Fruit fly (Drosophila melanogaster): Measurements from ENCODE around the gene CG10077.
A peak's percentile ranks its signal among the peaks of the same experiment; 100 is the strongest.

CG10077 gene

DNA sequence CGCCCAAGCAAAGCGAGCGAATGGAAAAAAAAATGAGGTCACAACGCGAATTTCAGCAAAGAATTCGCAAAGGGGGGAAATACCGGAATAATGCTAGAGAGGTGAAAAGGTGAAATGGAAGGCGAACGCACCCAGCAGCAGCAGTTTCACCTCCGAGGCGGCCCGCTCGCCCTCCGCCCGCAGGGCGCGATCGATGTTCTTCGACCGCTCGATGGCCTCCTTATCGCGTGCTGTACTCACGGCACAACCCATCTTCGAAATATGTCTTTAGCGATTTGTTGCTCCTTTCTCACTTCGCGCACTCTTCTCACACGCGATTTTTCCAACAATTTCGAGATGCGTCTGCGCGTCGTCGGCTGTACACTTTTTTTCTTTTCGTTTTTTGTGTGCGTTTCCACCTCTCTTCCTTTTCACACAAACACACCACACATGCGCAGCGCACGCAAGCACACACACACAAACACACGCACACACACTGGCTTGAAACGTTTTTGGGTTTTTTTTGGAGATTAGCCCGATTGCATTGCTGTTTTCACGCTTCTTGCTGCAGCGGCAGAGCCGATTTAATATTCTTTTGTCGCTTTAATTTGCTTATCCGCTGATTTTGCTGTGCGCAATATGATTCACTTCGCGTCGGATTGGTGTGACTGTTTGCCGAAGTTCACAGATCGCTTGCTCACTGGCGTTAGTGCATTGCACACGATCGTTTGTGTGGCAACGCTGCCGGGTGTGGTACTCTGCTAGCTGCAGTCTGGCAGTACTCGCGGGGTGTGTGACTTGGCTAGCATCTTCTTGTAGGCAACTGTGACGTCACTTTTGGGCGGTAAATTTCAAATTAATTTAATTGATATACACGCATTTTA lies 23.9 kb upstream of the CG10077 start, which contains the start of gene Galphai (continued):
- TF ChIP-seq lmd (GFP tag; IDR thresholded peaks at IDR 0.05) (peak; percentile 30; the same call in 1 of the 2 replicates), CG9609 (GFP tag; optimal IDR thresholded peaks at IDR 0.05) (peak; percentile 21), pb (GFP tag; optimal IDR thresholded peaks at IDR 0.05) (peak; percentile 38), salm (tag; optimal IDR thresholded peaks at IDR 0.05) (no peak), pho (GFP tag; optimal IDR thresholded peaks at IDR 0.05) (peak; percentile 46), Gug (GFP tag; IDR thresholded peaks at IDR 0.05) (no peak), grau (tag; optimal IDR thresholded peaks at IDR 0.05) (peak; percentile 10), CG3847 (GFP tag; IDR thresholded peaks at IDR 0.05) (peak; percentile 93), bab2 (GFP tag; optimal IDR thresholded peaks at IDR 0.05) (no peak), sens-2 (GFP tag; IDR thresholded peaks at IDR 0.05) (no peak), CG2712 (tag; optimal IDR thresholded peaks at IDR 0.05) (peak; percentile 52), D (optimal IDR thresholded peaks at IDR 0.05) (peak; percentile 53), D (GFP tag; optimal IDR thresholded peaks at IDR 0.05) (no peak), Hsf (GFP tag; optimal IDR thresholded peaks at IDR 0.05) (peak; percentile 16), seq (GFP tag; IDR thresholded peaks at IDR 0.05) (no peak), CHES-1-like (GFP tag; optimal IDR thresholded peaks at IDR 0.05) (peak; percentile 55), Atf6 (GFP tag; IDR thresholded peaks at IDR 0.05) (no peak), sd (tag; optimal IDR thresholded peaks at IDR 0.05) (peak; percentile 36), CTCF (GFP tag; optimal IDR thresholded peaks at IDR 0.05) (peak; percentile 65), tin (GFP tag; optimal IDR thresholded peaks at IDR 0.05) (no peak), CoRest (tag; optimal IDR thresholded peaks at IDR 0.05) (peak; percentile 64), CG10147 (GFP tag; optimal IDR thresholded peaks at IDR 0.05) (peak; percentile 23), Nf-YA (GFP tag; IDR thresholded peaks at IDR 0.05) (no peak), hb (GFP tag; IDR thresholded peaks at IDR 0.05; ENCODE audit: partially characterized antibody) (no peak), Dbx (GFP tag; IDR thresholded peaks at IDR 0.05) (peak; percentile 57; the same call in 1 of the 3 replicates), CG7745 (tag; optimal IDR thresholded peaks at IDR 0.05) (peak; percentile 22), CG7839 (tag; optimal IDR thresholded peaks at IDR 0.05) (peak; percentile 13), CG10654 (GFP tag; optimal IDR thresholded peaks at IDR 0.05) (no peak), Dll (GFP tag; IDR thresholded peaks at IDR 0.05; ENCODE audit: partially characterized antibody) (peak; percentile 15; the same call in 1 of the 4 replicates), CG4360 (GFP tag; IDR thresholded peaks at IDR 0.05) (no peak), CG13775 (GFP tag; optimal IDR thresholded peaks at IDR 0.05) (no peak), slp2 (GFP tag; optimal IDR thresholded peaks at IDR 0.05) (no peak), jing (GFP tag; optimal IDR thresholded peaks at IDR 0.05) (no peak), Fer2 (tag; optimal IDR thresholded peaks at IDR 0.05) (no peak), aop (GFP tag; IDR thresholded peaks at IDR 0.05) (no peak), gsb (GFP tag; IDR thresholded peaks at IDR 0.05) (no peak), Ets97D (GFP tag; optimal IDR thresholded peaks at IDR 0.05) (peak; percentile 95), al (GFP tag; IDR thresholded peaks at IDR 0.05) (0 out of 2 replicates have a peak, but pooled peaks have one; percentile 4), NFAT (GFP tag; IDR thresholded peaks at IDR 0.05) (0 out of 2 replicates have a peak, but pooled peaks have one; percentile 29), CG16779 (GFP tag; IDR thresholded peaks at IDR 0.05) (no peak), CG6791 (GFP tag; IDR thresholded peaks at IDR 0.05; ENCODE audit: partially characterized antibody) (peak; percentile 65; the same call in 2 of the 3 replicates), tio (GFP tag; optimal IDR thresholded peaks at IDR 0.05) (no peak), CG1024 (GFP tag; IDR thresholded peaks at IDR 0.05) (no peak), CG17361 (GFP tag; IDR thresholded peaks at IDR 0.05) (no peak), ase (GFP tag; IDR thresholded peaks at IDR 0.05) (no peak), bowl (GFP tag; IDR thresholded peaks at IDR 0.05) (no peak), insv (GFP tag; optimal IDR thresholded peaks at IDR 0.05) (peak in 1 of 2 experiments; percentile 59), CG13624 (GFP tag; optimal IDR thresholded peaks at IDR 0.05) (peak; percentile 80), Rx (GFP tag; IDR thresholded peaks at IDR 0.05) (no peak), CG12071 (GFP tag; optimal IDR thresholded peaks at IDR 0.05) (no peak), Scr (GFP tag; IDR thresholded peaks at IDR 0.05; ENCODE audit: partially characterized antibody) (peak; percentile 50)

All from whole organism, embryonic.